5 worm cellular contexts compared by ENCODE assay signal in the genomic region with DNA sequence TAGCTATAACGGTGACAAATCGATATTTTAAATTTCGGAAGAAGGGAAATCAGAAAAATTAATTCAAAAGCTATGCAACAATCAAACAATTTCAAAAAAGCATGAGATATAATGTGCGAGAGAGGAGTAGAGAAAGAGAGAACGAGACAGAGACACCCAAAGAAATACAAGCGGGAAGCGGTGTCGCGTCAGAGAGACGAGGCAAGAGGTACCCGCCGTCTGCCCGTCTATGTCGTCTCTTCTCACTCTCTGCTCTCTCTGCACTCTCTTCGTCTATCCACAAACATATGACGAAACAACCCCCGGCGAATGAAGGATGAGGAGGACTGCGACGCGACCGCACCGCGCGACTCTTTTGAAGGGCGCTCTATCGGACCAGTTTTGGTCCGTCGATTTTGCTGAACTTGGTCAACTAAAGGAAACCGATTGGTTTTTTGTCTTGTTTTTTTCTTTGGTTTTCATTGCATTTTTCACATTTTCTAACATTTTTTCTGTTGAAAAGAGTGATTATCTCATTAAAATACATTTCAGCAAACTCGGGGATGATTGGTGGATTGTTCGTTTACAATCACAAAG.
TF ChIP-seq lines count a peak whose summit lies in the region.

Gene dpy-23 (plus strand): TSS at position 526 of the 576 bp plus-strand sequence.

TF ChIP-seq in whole organism, L1 larva, 84 proteins besides CTCF, POLR2A, EP300 and RAD21 (continues in another document):
- no peak for TF ChIP-seq unc-62 (GFP tag; optimal IDR thresholded peaks at IDR 0.05; lab: Kevin White, UChicago)
- peak; percentile 84 for TF ChIP-seq lin-35 (GFP tag; optimal IDR thresholded peaks at IDR 0.05; lab: Kevin White, UChicago)
- peak; percentile 96 for TF ChIP-seq tbx-2 (tag; optimal IDR thresholded peaks at IDR 0.05; lab: Kevin White, UChicago)
- TF ChIP-seq zag-1 (tag; optimal IDR thresholded peaks at IDR 0.05; lab: Kevin White, UChicago), result peak; percentile 59
- TF ChIP-seq hlh-17 (GFP tag; optimal IDR thresholded peaks at IDR 0.05; lab: Kevin White, UChicago; ENCODE audit: borderline replicate concordance), result no peak
- no peak for TF ChIP-seq nhr-84 (tag; optimal IDR thresholded peaks at IDR 0.05; lab: Kevin White, UChicago)
- peak; percentile 94 for TF ChIP-seq lin-13 (GFP tag; optimal IDR thresholded peaks at IDR 0.05; lab: Kevin White, UChicago)
- TF ChIP-seq aha-1 (tag; optimal IDR thresholded peaks at IDR 0.05; lab: Kevin White, UChicago), result peak; percentile 56
- TF ChIP-seq snpc-4 (tag; optimal IDR thresholded peaks at IDR 0.05; lab: Kevin White, UChicago), result peak; percentile 40
- no peak for TF ChIP-seq unc-30 (tag; optimal IDR thresholded peaks at IDR 0.05; lab: Kevin White, UChicago)
- TF ChIP-seq egl-27 (tag; optimal IDR thresholded peaks at IDR 0.05; lab: Kevin White, UChicago), result peak; percentile 76 to 86
- TF ChIP-seq sox-4 (tag; optimal IDR thresholded peaks at IDR 0.05; lab: Kevin White, UChicago), result peak; percentile 74
- TF ChIP-seq pag-3 (tag; optimal IDR thresholded peaks at IDR 0.05; lab: Kevin White, UChicago; ENCODE audit: borderline replicate concordance, insufficient read depth), result no peak
- TF ChIP-seq efl-3 (GFP tag; optimal IDR thresholded peaks at IDR 0.05; lab: Kevin White, UChicago), result no peak
- TF ChIP-seq mab-9 (GFP tag; IDR thresholded peaks at IDR 0.05; lab: Robert Waterston, UW), result peak; percentile 64; the same call in 1 of the 2 replicates
- TF ChIP-seq sup-37 (GFP tag; optimal IDR thresholded peaks at IDR 0.05; lab: Kevin White, UChicago), result peak; percentile 17

TF ChIP-seq in whole organism, L3 larva, 47 proteins besides CTCF, POLR2A, EP300 and RAD21 (continues in another document):
- TF ChIP-seq ceh-82 (tag; optimal IDR thresholded peaks at IDR 0.05; lab: Kevin White, UChicago), result peak; percentile 69
- peak; percentile 61 for TF ChIP-seq nhr-76 (tag; optimal IDR thresholded peaks at IDR 0.05; lab: Kevin White, UChicago)
- no peak for TF ChIP-seq ceh-16 (tag; optimal IDR thresholded peaks at IDR 0.05; lab: Kevin White, UChicago)
- peak; percentile 92 for TF ChIP-seq skn-1 (tag; optimal IDR thresholded peaks at IDR 0.05; lab: Kevin White, UChicago)
- TF ChIP-seq eor-1 (tag; optimal IDR thresholded peaks at IDR 0.05; lab: Kevin White, UChicago), result no peak
- peak; percentile 37 for TF ChIP-seq nhr-67 (tag; optimal IDR thresholded peaks at IDR 0.05; lab: Kevin White, UChicago)
- peak; percentile 59 for TF ChIP-seq egl-27 (tag; optimal IDR thresholded peaks at IDR 0.05; lab: Kevin White, UChicago)
- no peak for TF ChIP-seq egl-5 (tag; optimal IDR thresholded peaks at IDR 0.05; lab: Kevin White, UChicago)
- no peak for TF ChIP-seq fkh-2 (tag; optimal IDR thresholded peaks at IDR 0.05; lab: Kevin White, UChicago)
- TF ChIP-seq nhr-28 (tag; optimal IDR thresholded peaks at IDR 0.05; lab: Kevin White, UChicago), result no peak
- TF ChIP-seq pha-4 (tag; optimal IDR thresholded peaks at IDR 0.05; lab: Kevin White, UChicago), result peak; percentile 97
- TF ChIP-seq elt-1 (tag; optimal IDR thresholded peaks at IDR 0.05; lab: Kevin White, UChicago), result peak; percentile 76
- peak; percentile 77 for TF ChIP-seq lin-15B (tag; optimal IDR thresholded peaks at IDR 0.05; lab: Kevin White, UChicago)
- peak; percentile 72 for TF ChIP-seq R02D3.7 (tag; optimal IDR thresholded peaks at IDR 0.05; lab: Kevin White, UChicago)
- TF ChIP-seq ama-1 (optimal IDR thresholded peaks at IDR 0.05; lab: Kevin White, UChicago), result peak; percentile 22
- TF ChIP-seq zag-1 (tag; optimal IDR thresholded peaks at IDR 0.05; lab: Kevin White, UChicago), result peak; percentile 72
- TF ChIP-seq fkh-10 (GFP tag; optimal IDR thresholded peaks at IDR 0.05; lab: Kevin White, UChicago), result peak; percentile 89

TF ChIP-seq in whole organism, early embryonic, 17 proteins besides CTCF, POLR2A, EP300 and RAD21:
- TF ChIP-seq F13C5.2 (tag; optimal IDR thresholded peaks at IDR 0.05; lab: Kevin White, UChicago), result peak; percentile 55
- no peak for TF ChIP-seq ceh-13 (GFP tag; optimal IDR thresholded peaks at IDR 0.05; lab: Kevin White, UChicago)
- peak; percentile 77 for TF ChIP-seq hmg-4 (GFP tag; optimal IDR thresholded peaks at IDR 0.05; lab: Kevin White, UChicago)
- TF ChIP-seq aly-1 (tag; optimal IDR thresholded peaks at IDR 0.05; lab: Kevin White, UChicago), result peak; percentile 4

TF ChIP-seq in whole organism, midembryonic, 9 proteins besides CTCF, POLR2A, EP300 and RAD21:
- TF ChIP-seq cog-1 (tag; optimal IDR thresholded peaks at IDR 0.05; lab: Kevin White, UChicago) (peak; percentile 91), klf-2 (GFP tag; conservative IDR thresholded peaks at IDR 0.05; lab: Robert Waterston, UW) (no peak), flt-1 (GFP tag; IDR thresholded peaks at IDR 0.05; lab: Robert Waterston, UW) (0 out of 2 replicates have a peak, but pooled peaks have one; percentile 46)

TF ChIP-seq in whole organism, young adult, 124 proteins besides CTCF, POLR2A, EP300 and RAD21 (continues in another document):
- TF ChIP-seq dox-1 (GFP tag; IDR thresholded peaks at IDR 0.05; lab: Robert Waterston, UW), result peak; percentile 87
- no peak for TF ChIP-seq B0019.2 (GFP tag; conservative IDR thresholded peaks at IDR 0.05; lab: Robert Waterston, UW)
- no peak for TF ChIP-seq hsf-1 (GFP tag; IDR thresholded peaks at IDR 0.05; lab: Robert Waterston, UW)
- TF ChIP-seq xnd-1 (tag; optimal IDR thresholded peaks at IDR 0.05; lab: Kevin White, UChicago), result no peak
- TF ChIP-seq Y95B8A.8 (GFP tag; IDR thresholded peaks at IDR 0.05; lab: Robert Waterston, UW), result 0 out of 2 replicates have a peak, but pooled peaks have one; percentile 19
- no peak for TF ChIP-seq mxl-1 (tag; optimal IDR thresholded peaks at IDR 0.05; lab: Kevin White, UChicago)
- peak; percentile 99 for TF ChIP-seq zfh-2 (GFP tag; conservative IDR thresholded peaks at IDR 0.05; lab: Robert Waterston, UW)
- peak; percentile 38 for TF ChIP-seq tlf-1 (GFP tag; optimal IDR thresholded peaks at IDR 0.05; lab: Kevin White, UChicago)
- peak; percentile 60 for TF ChIP-seq egrh-3 (GFP tag; IDR thresholded peaks at IDR 0.05; lab: Robert Waterston, UW)
- TF ChIP-seq F52B5.7 (tag; optimal IDR thresholded peaks at IDR 0.05; lab: Kevin White, UChicago), result peak; percentile 4
- TF ChIP-seq ztf-6 (GFP tag; IDR thresholded peaks at IDR 0.05; lab: Robert Waterston, UW), result no peak
- no peak for TF ChIP-seq hrde-1 (tag; optimal IDR thresholded peaks at IDR 0.05; lab: Kevin White, UChicago; ENCODE audit: borderline replicate concordance)
- TF ChIP-seq attf-6 (GFP tag; IDR thresholded peaks at IDR 0.05; lab: Robert Waterston, UW), result no peak
- TF ChIP-seq snpc-1.1 (tag; optimal IDR thresholded peaks at IDR 0.05; lab: Kevin White, UChicago; ENCODE audit: insufficient read depth), result no peak
- no peak for TF ChIP-seq C17E4.6 (GFP tag; IDR thresholded peaks at IDR 0.05; lab: Robert Waterston, UW)
- peak; percentile 80; the same call in 1 of the 2 replicates for TF ChIP-seq bed-2 (GFP tag; IDR thresholded peaks at IDR 0.05; lab: Robert Waterston, UW)
- no peak for TF ChIP-seq aptf-3 (GFP tag; IDR thresholded peaks at IDR 0.05; lab: Robert Waterston, UW)
- TF ChIP-seq nhr-179 (tag; optimal IDR thresholded peaks at IDR 0.05; lab: Kevin White, UChicago), result no peak
- TF ChIP-seq ceh-79 (tag; optimal IDR thresholded peaks at IDR 0.05; lab: Kevin White, UChicago), result no peak
- peak; percentile 87 for TF ChIP-seq nhr-80 (tag; optimal IDR thresholded peaks at IDR 0.05; lab: Kevin White, UChicago)
- peak; percentile 84 for TF ChIP-seq cebp-1 (GFP tag; IDR thresholded peaks at IDR 0.05; lab: Robert Waterston, UW)
- peak; percentile 96 for TF ChIP-seq cebp-1 (tag; optimal IDR thresholded peaks at IDR 0.05; lab: Kevin White, UChicago)
- TF ChIP-seq pha-4 (tag; optimal IDR thresholded peaks at IDR 0.05; lab: Kevin White, UChicago), result peak; percentile 33
- TF ChIP-seq F57A8.1 (GFP tag; optimal IDR thresholded peaks at IDR 0.05; lab: Kevin White, UChicago), result no peak
- TF ChIP-seq ceh-27 (GFP tag; optimal IDR thresholded peaks at IDR 0.05; lab: Kevin White, UChicago), result peak; percentile 95
- TF ChIP-seq nfya-2 (GFP tag; IDR thresholded peaks at IDR 0.05; lab: Robert Waterston, UW), result no peak
- peak; percentile 55 for TF ChIP-seq ekl-4 (GFP tag; IDR thresholded peaks at IDR 0.05; lab: Robert Waterston, UW)
- TF ChIP-seq efl-1 (GFP tag; optimal IDR thresholded peaks at IDR 0.05; lab: Kevin White, UChicago), result no peak
- TF ChIP-seq rec-8 (tag; optimal IDR thresholded peaks at IDR 0.05; lab: Kevin White, UChicago), result no peak
- TF ChIP-seq sdz-38 (tag; optimal IDR thresholded peaks at IDR 0.05; lab: Kevin White, UChicago), result no peak
- no peak for TF ChIP-seq ceh-40 (GFP tag; IDR thresholded peaks at IDR 0.05; lab: Robert Waterston, UW)
- no peak for TF ChIP-seq F57C9.4 (tag; optimal IDR thresholded peaks at IDR 0.05; lab: Kevin White, UChicago)
- TF ChIP-seq ceh-58 (GFP tag; IDR thresholded peaks at IDR 0.05; lab: Robert Waterston, UW), result no peak
- TF ChIP-seq egl-44 (GFP tag; IDR thresholded peaks at IDR 0.05; lab: Robert Waterston, UW), result no peak
- peak; percentile 87 for TF ChIP-seq pbrm-1 (GFP tag; IDR thresholded peaks at IDR 0.05; lab: Robert Waterston, UW)
- no peak for TF ChIP-seq repo-1 (tag; optimal IDR thresholded peaks at IDR 0.05; lab: Kevin White, UChicago)
- TF ChIP-seq ZK185.1 (tag; optimal IDR thresholded peaks at IDR 0.05; lab: Kevin White, UChicago; ENCODE audit: poor library complexity, severe bottlenecking), result peak; percentile 81
- no peak for TF ChIP-seq F37B4.10 (GFP tag; IDR thresholded peaks at IDR 0.05; lab: Robert Waterston, UW)
- TF ChIP-seq F23B12.7 (tag; optimal IDR thresholded peaks at IDR 0.05; lab: Kevin White, UChicago; ENCODE audit: insufficient read depth), result peak; percentile 70
- no peak for TF ChIP-seq attf-3 (GFP tag; conservative IDR thresholded peaks at IDR 0.05; lab: Robert Waterston, UW)
- no peak for TF ChIP-seq ztf-28 (GFP tag; IDR thresholded peaks at IDR 0.05; lab: Robert Waterston, UW)
- TF ChIP-seq ztf-25 (GFP tag; IDR thresholded peaks at IDR 0.05; lab: Robert Waterston, UW), result no peak
- peak; percentile 71; the same call in 1 of the 2 replicates for TF ChIP-seq lir-1 (GFP tag; conservative IDR thresholded peaks at IDR 0.05; lab: Robert Waterston, UW)
- no peak for TF ChIP-seq hlh-12 (tag; optimal IDR thresholded peaks at IDR 0.05; lab: Kevin White, UChicago)
- no peak for TF ChIP-seq F49E8.2 (tag; optimal IDR thresholded peaks at IDR 0.05; lab: Kevin White, UChicago; ENCODE audit: insufficient read depth)
- TF ChIP-seq tbx-9 (tag; optimal IDR thresholded peaks at IDR 0.05; lab: Kevin White, UChicago; ENCODE audit: borderline replicate concordance), result no peak
- no peak for TF ChIP-seq rpc-1 (optimal IDR thresholded peaks at IDR 0.05; lab: Kevin White, UChicago)
- no peak for TF ChIP-seq rpc-1 (tag; optimal IDR thresholded peaks at IDR 0.05; lab: Kevin White, UChicago)

Comparison
In these comparisons a context has a peak if more than half of its experiments do, and no peak if none do; other contexts are left out.
1. Of the 8 proteins assayed by ChIP-seq in both whole organism, young adult and whole organism, L1 larva: peak only in whole organism, young adult: none; only in whole organism, L1 larva: efl-1 and unc-130; in both: dpl-1, nhr-90 and snpc-4; in neither: 2; mixed calls (peak in some experiments, not most) for 1.